Worm (Caenorhabditis elegans) whole organism, mixed stage, embryonic: Measurements from ENCODE around the gene E01G6.2.

Experiments used
- ceh-39 ChIP-seq: fragments of 150-350 bp; optimal IDR thresholded peaks from 2 replicates; lab custom pipeline; 2014; ENCODE audit warnings: missing biosample characterization, missing genetic modification characterization
- cnd-1 ChIP-seq: fragments of 200-800 bp; sonication (Bioruptor generic); optimal IDR thresholded peaks from 2 replicates; lab custom pipeline; 2018; ENCODE audit warnings: mild to moderate bottlenecking, missing genetic modification characterization, missing compliant biosample characterization
- elt-3 ChIP-seq: fragments of 150-350 bp; optimal IDR thresholded peaks from 2 replicates; lab custom pipeline; 2014; ENCODE audit warnings: missing biosample characterization, missing genetic modification characterization
- lsy-2 ChIP-seq: fragments of 150-350 bp; optimal IDR thresholded peaks from 2 replicates; lab custom pipeline; 2014; ENCODE audit warnings: missing biosample characterization, missing genetic modification characterization
- nhr-28 ChIP-seq: fragments of 150-350 bp; optimal IDR thresholded peaks from 2 replicates; lab custom pipeline; 2014; ENCODE audit warnings: missing biosample characterization, missing genetic modification characterization
- nhr-76 ChIP-seq: sonication (generic microtip); optimal IDR thresholded peaks from 2 replicates; lab custom pipeline; 2017; ENCODE audit warnings: missing biosample characterization, missing genetic modification characterization
- sem-2 ChIP-seq: fragments of 200-800 bp; sonication (Bioruptor generic); optimal IDR thresholded peaks from 2 replicates; lab custom pipeline; 2018; ENCODE audit warnings: mild to moderate bottlenecking, missing genetic modification characterization, missing compliant biosample characterization
- snpc-4 ChIP-seq: fragments of 150-350 bp; optimal IDR thresholded peaks from 2 replicates; lab custom pipeline; 2014; ENCODE audit warnings: missing biosample characterization, missing genetic modification characterization
- ztf-11 ChIP-seq: fragments of 150-350 bp; optimal IDR thresholded peaks from 2 replicates; lab custom pipeline; 2014; ENCODE audit warnings: missing biosample characterization, missing genetic modification characterization

ce11 chrX:12285496-12285895, 29.1 kb downstream of the E01G6.2 start, which contains the start of gene lips-2:
- TF ChIP-seq lsy-2 (no peak), snpc-4 (tag; lab: Kevin White, UChicago) (no peak), nhr-76 (tag; lab: Kevin White, UChicago) (no peak), ztf-11 (tag; lab: Kevin White, UChicago) (no peak), sem-2 (no peak), nhr-28 (no peak), elt-3 (tag; lab: Kevin White, UChicago) (no peak), ceh-39 (tag; lab: Kevin White, UChicago) (no peak), cnd-1 (tag; lab: Kevin White, UChicago) (no peak)
